Fruit fly (Drosophila melanogaster) whole organism, embryonic: ENCODE measurements around the gene CG43249.

Experiments
- CG10462 ChIP-seq: fragments of 200-800 bp; sonication (Bioruptor generic); optimal IDR thresholded peaks from 2 replicates; lab custom pipeline; 2016; ENCODE audit warnings: missing biosample characterization, missing genetic modification characterization
- CG14441 ChIP-seq: fragments of 200-800 bp; sonication (Bioruptor generic); IDR thresholded peaks from 2 replicates; pipeline ENCODE4 v1.3.6; 2022; ENCODE audit warnings: missing biosample characterization, missing genetic modification characterization
- CG15479 ChIP-seq: fragments of 200-800 bp; sonication (Bioruptor generic); optimal IDR thresholded peaks from 3 replicates; lab custom pipeline; 2019; ENCODE audit warnings: missing biosample characterization, mild to moderate bottlenecking, missing genetic modification characterization, moderate library complexity
- CG33213 ChIP-seq: fragments of 200-800 bp; sonication (Bioruptor generic); optimal IDR thresholded peaks from 3 replicates; lab custom pipeline; 2016; ENCODE audit warnings: missing biosample characterization, missing genetic modification characterization
- CG8089 ChIP-seq: fragments of 200-800 bp; sonication (Bioruptor generic); optimal IDR thresholded peaks from 3 replicates; lab custom pipeline; 2016; ENCODE audit warnings: missing biosample characterization, missing genetic modification characterization
- CG8478 ChIP-seq: fragments of >200 bp; optimal IDR thresholded peaks from 2 replicates; lab custom pipeline; 2018
- ara ChIP-seq: fragments of 200-800 bp; sonication (Bioruptor generic); IDR thresholded peaks from 2 replicates; pipeline ENCODE4 v1.3.6; 2022; ENCODE audit warnings: missing biosample characterization, missing genetic modification characterization
- lov ChIP-seq, 2 experiments: fragments of 200-800 bp in 1 of 2; fragments of >200 bp in 1 of 2; sonication (Bioruptor generic) in 1 of 2; IDR thresholded peaks in 1 of 2; optimal IDR thresholded peaks in 1 of 2; 2 replicates in 1 of 2; 3 replicates in 1 of 2; pipeline versions ENCODE4 v1.3.6 to Lab custom; 2017 to 2022; ENCODE audit warnings: missing biosample characterization in 1 of 2, missing genetic modification characterization in 1 of 2
- mam ChIP-seq: fragments of 200-800 bp; sonication (Bioruptor generic); optimal IDR thresholded peaks from 3 replicates; lab custom pipeline; 2016; ENCODE audit warnings: missing biosample characterization, missing genetic modification characterization
- onecut ChIP-seq: fragments of 200-800 bp; sonication (Bioruptor generic); IDR thresholded peaks from 2 replicates; pipeline ENCODE4 v1.3.6; 2022; ENCODE audit warnings: missing biosample characterization, missing genetic modification characterization
- usp ChIP-seq: fragments of >200 bp; optimal IDR thresholded peaks from 2 replicates; lab custom pipeline; 2017; ENCODE audit warnings: missing biosample characterization, missing genetic modification characterization
- zen ChIP-seq: fragments of 200-800 bp; sonication (Bioruptor generic); optimal IDR thresholded peaks from 3 replicates; lab custom pipeline; 2018; ENCODE audit warnings: missing biosample characterization, mild to moderate bottlenecking, missing genetic modification characterization, moderate library complexity
- zen2 ChIP-seq: fragments of 200-800 bp; sonication (Bioruptor generic); IDR thresholded peaks from 3 replicates; pipeline ENCODE4 v1.3.6; 2022; ENCODE audit warnings: missing biosample characterization, missing genetic modification characterization; ENCODE audit not compliant: partially characterized antibody

- TF ChIP-seq CG8478 (lab: Kevin White, UChicago) (no peak), onecut (no peak), CG10462 (GFP tag; lab: Kevin White, UChicago) (no peak), zen (tag; lab: Kevin White, UChicago) (no peak), zen2 (GFP tag; lab: Robert Waterston, UW) (no peak), usp (GFP tag; lab: Kevin White, UChicago) (no peak), CG33213 (GFP tag; lab: Kevin White, UChicago) (no peak), CG14441 (GFP tag; lab: Robert Waterston, UW) (no peak), mam (no peak), CG15479 (GFP tag; lab: Kevin White, UChicago) (no peak), ara (no peak), lov (optimal IDR thresholded peaks at IDR 0.05; lab: Kevin White, UChicago) (no peak), lov (GFP tag; IDR thresholded peaks at IDR 0.05; lab: Robert Waterston, UW) (no peak), CG8089 (no peak)
Observed at dm6 chr3L:16354197-16354596, 50.1 kb downstream of the CG43249 start, which contains the start of gene Pdh.
